Fruit fly (Drosophila melanogaster) whole organism, embryonic: ENCODE measurements around the gene CG12177.

Experiments
- Asciz ChIP-seq: fragments of 200-800 bp; sonication (Bioruptor generic); optimal IDR thresholded peaks from 2 replicates; lab custom pipeline; 2017; ENCODE audit warnings: missing biosample characterization, mild to moderate bottlenecking, missing genetic modification characterization, missing genetic modification reagents
- Bdp1 ChIP-seq: fragments of 200-800 bp; sonication (Bioruptor generic); optimal IDR thresholded peaks from 3 replicates; lab custom pipeline; 2016; ENCODE audit warnings: missing biosample characterization, missing genetic modification characterization
- CG10431 ChIP-seq: fragments of 200-800 bp; sonication (Bioruptor generic); optimal IDR thresholded peaks from 3 replicates; lab custom pipeline; 2018; ENCODE audit warnings: missing biosample characterization, mild to moderate bottlenecking, missing genetic modification characterization
- CG10979 ChIP-seq: fragments of 200-800 bp; sonication (Bioruptor generic); optimal IDR thresholded peaks from 2 replicates; lab custom pipeline; 2018; ENCODE audit warnings: missing biosample characterization, mild to moderate bottlenecking, missing genetic modification characterization, moderate library complexity
- CG12155 ChIP-seq: fragments of 200-800 bp; sonication (Bioruptor generic); optimal IDR thresholded peaks from 3 replicates; lab custom pipeline; 2016; ENCODE audit warnings: missing biosample characterization, missing genetic modification characterization
- CG12744 ChIP-seq: fragments of 200-800 bp; sonication (Bioruptor generic); optimal IDR thresholded peaks from 2 replicates; lab custom pipeline; 2016; ENCODE audit warnings: missing biosample characterization, missing genetic modification characterization
- CG12769 ChIP-seq: fragments of 200-800 bp; sonication (Bioruptor generic); optimal IDR thresholded peaks from 2 replicates; lab custom pipeline; 2019; ENCODE audit warnings: missing biosample characterization, mild to moderate bottlenecking, missing genetic modification characterization, moderate library complexity
- CG13123 ChIP-seq: fragments of 200-800 bp; sonication (Bioruptor generic); optimal IDR thresholded peaks from 2 replicates; lab custom pipeline; 2016; ENCODE audit warnings: missing biosample characterization, missing genetic modification characterization
- CG15269 ChIP-seq: fragments of 200-800 bp; sonication (Bioruptor generic); optimal IDR thresholded peaks from 2 replicates; lab custom pipeline; 2018; ENCODE audit warnings: missing biosample characterization, mild to moderate bottlenecking, missing genetic modification characterization, moderate library complexity
- CG1603 ChIP-seq: fragments of 200-800 bp; sonication (Bioruptor generic); optimal IDR thresholded peaks from 2 replicates; lab custom pipeline; 2019; ENCODE audit warnings: missing biosample characterization, mild to moderate bottlenecking, missing genetic modification characterization, moderate library complexity
- CG18262 ChIP-seq: fragments of 200-800 bp; optimal IDR thresholded peaks from 3 replicates; lab custom pipeline; 2019; ENCODE audit warnings: missing biosample characterization, mild to moderate bottlenecking, missing genetic modification characterization, moderate library complexity
- CG32767 ChIP-seq: fragments of 200-800 bp; sonication (Bioruptor generic); IDR thresholded peaks from 2 replicates; pipeline ENCODE4 v1.3.6; 2022; ENCODE audit warnings: missing biosample characterization, missing genetic modification characterization
- CG33213 ChIP-seq: fragments of 200-800 bp; sonication (Bioruptor generic); optimal IDR thresholded peaks from 3 replicates; lab custom pipeline; 2016; ENCODE audit warnings: missing biosample characterization, missing genetic modification characterization
- CG34376 ChIP-seq: fragments of 200-800 bp; sonication (Bioruptor generic); optimal IDR thresholded peaks from 2 replicates; lab custom pipeline; 2018; ENCODE audit warnings: missing biosample characterization, mild to moderate bottlenecking, missing genetic modification characterization
- CG4854 ChIP-seq: fragments of 200-800 bp; sonication (Bioruptor generic); optimal IDR thresholded peaks from 2 replicates; lab custom pipeline; 2016; ENCODE audit warnings: missing biosample characterization, missing genetic modification characterization, inconsistent platforms
- CG6175 ChIP-seq: fragments of 200-800 bp; sonication (Bioruptor generic); IDR thresholded peaks from 3 replicates; pipeline ENCODE4 v1.3.6; 2022; ENCODE audit warnings: missing biosample characterization, missing genetic modification characterization
- CG6654 ChIP-seq: fragments of 200-800 bp; sonication (Bioruptor generic); optimal IDR thresholded peaks from 2 replicates; lab custom pipeline; 2017; ENCODE audit warnings: missing biosample characterization, mild to moderate bottlenecking, missing genetic modification characterization
- CG6689 ChIP-seq: fragments of 200-800 bp; sonication (Bioruptor generic); IDR thresholded peaks from 2 replicates; pipeline ENCODE4 v1.3.6; 2022; ENCODE audit warnings: missing biosample characterization, missing genetic modification characterization
- CG7745 ChIP-seq: fragments of 200-800 bp; sonication (Bioruptor generic); optimal IDR thresholded peaks from 2 replicates; lab custom pipeline; 2018; ENCODE audit warnings: missing biosample characterization, mild to moderate bottlenecking, missing genetic modification characterization, moderate library complexity
- CG8924 ChIP-seq: fragments of 200-800 bp; optimal IDR thresholded peaks from 3 replicates; lab custom pipeline; 2019; ENCODE audit warnings: missing biosample characterization, mild to moderate bottlenecking, missing genetic modification characterization, moderate library complexity
- CHES-1-like ChIP-seq: fragments of 200-800 bp; sonication (Bioruptor generic); optimal IDR thresholded peaks from 2 replicates; lab custom pipeline; 2016; ENCODE audit warnings: missing biosample characterization, missing genetic modification characterization
- Camta ChIP-seq: fragments of 200-800 bp; sonication (Bioruptor generic); optimal IDR thresholded peaks from 2 replicates; lab custom pipeline; 2016; ENCODE audit warnings: missing biosample characterization, missing genetic modification characterization
- D19A ChIP-seq: fragments of 200-800 bp; optimal IDR thresholded peaks from 3 replicates; lab custom pipeline; 2019; ENCODE audit warnings: missing biosample characterization, mild to moderate bottlenecking, missing genetic modification characterization, moderate library complexity
- Dad ChIP-seq: fragments of 200-800 bp; sonication (Bioruptor generic); optimal IDR thresholded peaks from 3 replicates; lab custom pipeline; 2016; ENCODE audit warnings: missing biosample characterization, missing genetic modification characterization
- Elba2 ChIP-seq: fragments of 200-800 bp; sonication (Bioruptor generic); optimal IDR thresholded peaks from 3 replicates; lab custom pipeline; 2016; ENCODE audit warnings: missing biosample characterization, missing genetic modification characterization
- Ets65A ChIP-seq: fragments of 200-800 bp; sonication (Bioruptor generic); peaks from one replicate; lab custom pipeline; 2016; ENCODE audit warnings: missing biosample characterization, missing genetic modification characterization
- Ets97D ChIP-seq: fragments of 200-800 bp; sonication (Bioruptor generic); optimal IDR thresholded peaks from 3 replicates; lab custom pipeline; 2016; ENCODE audit warnings: missing biosample characterization, missing genetic modification characterization
- Fer1 ChIP-seq: fragments of 200-800 bp; sonication (Bioruptor generic); optimal IDR thresholded peaks from 2 replicates; lab custom pipeline; 2017; ENCODE audit warnings: missing biosample characterization, mild to moderate bottlenecking, missing genetic modification characterization
- H2.0 ChIP-seq: fragments of 200-800 bp; sonication (Bioruptor generic); IDR thresholded peaks from 2 replicates; pipeline ENCODE4 v1.3.6; 2022; ENCODE audit warnings: missing biosample characterization, missing genetic modification characterization
- HmgD ChIP-seq: fragments of 200-800 bp; sonication (Bioruptor generic); optimal IDR thresholded peaks from 3 replicates; lab custom pipeline; 2016; ENCODE audit warnings: missing biosample characterization, missing genetic modification characterization
- Kr ChIP-seq: fragments of 200-800 bp; sonication (Bioruptor generic); optimal IDR thresholded peaks from 2 replicates; lab custom pipeline; 2017; ENCODE audit warnings: missing biosample characterization, mild to moderate bottlenecking, missing genetic modification characterization
- NfI ChIP-seq: fragments of 200-800 bp; sonication (Bioruptor generic); optimal IDR thresholded peaks from 3 replicates; lab custom pipeline; 2018; ENCODE audit warnings: missing biosample characterization, mild to moderate bottlenecking, missing genetic modification characterization, moderate library complexity
- Optix ChIP-seq: fragments of 200-800 bp; sonication (Bioruptor generic); IDR thresholded peaks from 3 replicates; pipeline ENCODE4 v1.3.6; 2022; ENCODE audit warnings: missing biosample characterization, missing genetic modification characterization
- Poxn ChIP-seq: fragments of 200-800 bp; sonication (Bioruptor generic); IDR thresholded peaks from 2 replicates; pipeline ENCODE4 v1.3.6; 2022; ENCODE audit warnings: missing biosample characterization, missing genetic modification characterization
- Ravus ChIP-seq: fragments of 200-800 bp; sonication (Bioruptor generic); IDR thresholded peaks from 2 replicates; pipeline ENCODE4 v1.3.6; 2022; ENCODE audit warnings: missing biosample characterization, missing genetic modification characterization
- Sox102F ChIP-seq: fragments of 200-800 bp; sonication (Bioruptor generic); optimal IDR thresholded peaks from 2 replicates; lab custom pipeline; 2018; ENCODE audit warnings: missing biosample characterization, mild to moderate bottlenecking, missing genetic modification characterization, moderate library complexity
- amos ChIP-seq: fragments of 200-800 bp; sonication (Bioruptor generic); IDR thresholded peaks from 2 replicates; pipeline ENCODE4 v1.3.6; 2022; ENCODE audit warnings: missing biosample characterization, missing genetic modification characterization; ENCODE audit not compliant: partially characterized antibody
- ara ChIP-seq: fragments of 200-800 bp; sonication (Bioruptor generic); IDR thresholded peaks from 2 replicates; pipeline ENCODE4 v1.3.6; 2022; ENCODE audit warnings: missing biosample characterization, missing genetic modification characterization
- bbx ChIP-seq: fragments of 200-800 bp; sonication (Bioruptor generic); IDR thresholded peaks from 2 replicates; pipeline ENCODE4 v1.3.6; 2022; ENCODE audit warnings: missing biosample characterization, missing genetic modification characterization; ENCODE audit not compliant: partially characterized antibody
- caup ChIP-seq: fragments of 200-800 bp; sonication (Bioruptor generic); optimal IDR thresholded peaks from 3 replicates; lab custom pipeline; 2017; ENCODE audit warnings: missing biosample characterization, mild to moderate bottlenecking, missing genetic modification characterization, moderate library complexity; ENCODE audit not compliant: severe bottlenecking
- disco-r ChIP-seq: fragments of 200-800 bp; sonication (Bioruptor generic); optimal IDR thresholded peaks from 2 replicates; lab custom pipeline; 2016; ENCODE audit warnings: missing biosample characterization, missing genetic modification characterization
- dmrt11E ChIP-seq: fragments of 200-800 bp; sonication (Bioruptor generic); optimal IDR thresholded peaks from 3 replicates; lab custom pipeline; 2018; ENCODE audit warnings: missing biosample characterization, mild to moderate bottlenecking, missing genetic modification characterization, moderate library complexity
- ems ChIP-seq: fragments of 200-800 bp; sonication (Bioruptor generic); optimal IDR thresholded peaks from 3 replicates; lab custom pipeline; 2016; ENCODE audit warnings: missing biosample characterization, missing genetic modification characterization
- eve ChIP-seq, 2 experiments: fragments of >200 bp; optimal IDR thresholded peaks; 2 replicates each; lab custom pipeline; 2017; ENCODE audit warnings: missing biosample characterization in 2 of 2, missing genetic modification characterization in 2 of 2
- fru ChIP-seq: fragments of >200 bp; optimal IDR thresholded peaks from 2 replicates; lab custom pipeline; 2017
- gt ChIP-seq: fragments of 200-800 bp; sonication (Bioruptor generic); IDR thresholded peaks from 2 replicates; pipeline ENCODE4 v1.3.6; 2022; ENCODE audit warnings: missing biosample characterization, missing genetic modification characterization
- luna ChIP-seq: fragments of 200-800 bp; sonication (Bioruptor generic); optimal IDR thresholded peaks from 2 replicates; lab custom pipeline; 2016; ENCODE audit warnings: missing biosample characterization, missing genetic modification characterization
- nau ChIP-seq: fragments of 200-800 bp; sonication (Bioruptor generic); optimal IDR thresholded peaks from 3 replicates; lab custom pipeline; 2017; ENCODE audit warnings: missing biosample characterization, mild to moderate bottlenecking, missing genetic modification characterization, missing genetic modification reagents
- nmo ChIP-seq: fragments of 200-800 bp; sonication (Bioruptor generic); optimal IDR thresholded peaks from 2 replicates; lab custom pipeline; 2018; ENCODE audit warnings: missing biosample characterization, mild to moderate bottlenecking, missing genetic modification characterization, moderate library complexity
- pb ChIP-seq: fragments of 200-800 bp; sonication (Bioruptor generic); optimal IDR thresholded peaks from 3 replicates; lab custom pipeline; 2016; ENCODE audit warnings: missing biosample characterization, missing genetic modification characterization
- pho ChIP-seq: fragments of 200-800 bp; sonication (Bioruptor generic); optimal IDR thresholded peaks from 2 replicates; lab custom pipeline; 2016; ENCODE audit warnings: missing biosample characterization, missing genetic modification characterization
- sima ChIP-seq: fragments of 200-800 bp; sonication (Bioruptor generic); optimal IDR thresholded peaks from 2 replicates; lab custom pipeline; 2016; ENCODE audit warnings: missing biosample characterization, missing genetic modification characterization

The CG12177 gene

DNA sequence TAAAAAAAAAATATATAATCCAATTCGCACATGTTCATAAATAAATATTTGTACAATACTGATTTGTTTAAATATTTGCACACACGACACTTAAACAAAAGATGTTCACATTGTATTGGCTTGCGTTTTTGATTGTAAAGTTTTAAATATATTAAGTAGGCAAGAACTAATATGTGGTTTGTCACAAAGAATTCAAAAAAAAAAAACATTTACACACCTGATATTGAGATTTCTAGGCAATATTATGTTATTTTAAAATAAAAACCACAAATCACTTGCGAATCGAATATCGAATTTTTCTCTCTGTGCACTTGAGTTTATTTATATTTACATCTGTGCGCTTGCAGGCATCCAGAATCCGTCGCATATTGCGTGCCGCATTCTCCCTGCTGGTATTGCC lies 735 bp downstream of the CG12177 start (continued):
- TF ChIP-seq CG6689 (no peak), CG32767 (0 out of 2 replicates have a peak, but pooled peaks have one; percentile 10), ems (no peak), nau (GFP tag; lab: Kevin White, UChicago) (no peak), amos (GFP tag; lab: Robert Waterston, UW) (no peak), CG12769 (tag; lab: Kevin White, UChicago) (no peak), CG12155 (GFP tag; lab: Kevin White, UChicago) (no peak), fru (lab: Kevin White, UChicago) (no peak), CG10431 (GFP tag; lab: Kevin White, UChicago) (no peak), luna (GFP tag; lab: Kevin White, UChicago) (no peak), pho (GFP tag; lab: Kevin White, UChicago) (no peak), CG6654 (GFP tag; lab: Kevin White, UChicago) (no peak), CG7745 (tag; lab: Kevin White, UChicago) (no peak), Dad (no peak), CG34376 (GFP tag; lab: Kevin White, UChicago) (no peak), H2.0 (0 out of 2 replicates have a peak, but pooled peaks have one; percentile 15), Optix (GFP tag; lab: Robert Waterston, UW) (no peak), Elba2 (no peak), Ets97D (GFP tag; lab: Kevin White, UChicago) (no peak), Ravus (GFP tag; lab: Robert Waterston, UW) (no peak), Sox102F (GFP tag; lab: Kevin White, UChicago) (peak; percentile 62), caup (GFP tag; lab: Kevin White, UChicago) (no peak), gt (no peak), nmo (GFP tag; lab: Kevin White, UChicago) (peak; percentile 21), CG33213 (GFP tag; lab: Kevin White, UChicago) (no peak), D19A (no peak), CG13123 (GFP tag; lab: Kevin White, UChicago) (no peak), bbx (GFP tag; lab: Robert Waterston, UW) (no peak), CG12744 (GFP tag; lab: Kevin White, UChicago) (no peak), HmgD (GFP tag; lab: Kevin White, UChicago) (no peak), Ets65A (GFP tag; lab: Kevin White, UChicago) (no peak), pb (no peak), disco-r (no peak), CG4854 (GFP tag; lab: Kevin White, UChicago) (no peak), Poxn (GFP tag; lab: Robert Waterston, UW) (no peak), CG10979 (tag; lab: Kevin White, UChicago) (peak; percentile 33), Bdp1 (GFP tag; lab: Kevin White, UChicago) (no peak), CG8924 (tag; lab: Kevin White, UChicago) (no peak), Asciz (GFP tag; lab: Kevin White, UChicago) (no peak), Camta (no peak), ara (GFP tag; lab: Robert Waterston, UW) (no peak; the same call in 1 of the 2 replicates), dmrt11E (tag; lab: Kevin White, UChicago) (peak; percentile 46), Fer1 (GFP tag; lab: Kevin White, UChicago) (no peak), CG1603 (tag; lab: Kevin White, UChicago) (no peak), CG18262 (peak; percentile 35), CG6175 (no peak), eve (GFP tag; optimal IDR thresholded peaks at IDR 0.05; lab: Kevin White, UChicago) (no peak), NfI (GFP tag; lab: Kevin White, UChicago) (no peak), Kr (GFP tag; lab: Kevin White, UChicago) (no peak), sima (GFP tag; lab: Kevin White, UChicago) (no peak), CG15269 (tag; lab: Kevin White, UChicago) (peak; percentile 41), CHES-1-like (GFP tag; lab: Kevin White, UChicago) (no peak)
